Fruit fly (Drosophila melanogaster) whole organism, wandering third instar larva: Measurements from ENCODE around the gene CG42263.

Experiments used
- Abd-B ChIP-seq: fragments of >200 bp; optimal IDR thresholded peaks from 2 replicates; lab custom pipeline; 2017; ENCODE audit warnings: missing biosample characterization, missing genetic modification characterization
- Dif ChIP-seq: fragments of 200-275, 200-300 bp; sonication (Bioruptor generic); optimal IDR thresholded peaks from 2 replicates; lab custom pipeline; 2018; ENCODE audit warnings: missing biosample characterization, missing genetic modification characterization; ENCODE audit not compliant: partially characterized antibody
- Hr83 ChIP-seq: fragments of 200-300 bp; sonication (Bioruptor generic); optimal IDR thresholded peaks from 2 replicates; lab custom pipeline; 2016; ENCODE audit warnings: missing biosample characterization, mild to moderate bottlenecking, missing genetic modification characterization, moderate library complexity; ENCODE audit not compliant: poor library complexity, severe bottlenecking
- Jra ChIP-seq: sonication (Bioruptor generic); optimal IDR thresholded peaks from 2 replicates; lab custom pipeline; 2016; ENCODE audit warnings: missing biosample characterization, missing genetic modification characterization
- Mio ChIP-seq: sonication (Bioruptor generic); optimal IDR thresholded peaks from 2 replicates; lab custom pipeline; 2016; ENCODE audit warnings: missing biosample characterization, missing genetic modification characterization
- N ChIP-seq: fragments of >200 bp; optimal IDR thresholded peaks from 2 replicates; lab custom pipeline; 2018; ENCODE audit warnings: missing biosample characterization, missing external identifiers, missing genetic modification characterization
- Rel ChIP-seq, 2 experiments: fragments of 200-800 bp; sonication (Bioruptor generic) in 1 of 2; optimal IDR thresholded peaks; 2 replicates in 1 of 2; 3 replicates in 1 of 2; lab custom pipeline; 2016 to 2019; ENCODE audit warnings: mild to moderate bottlenecking in 2 of 2, missing biosample characterization in 2 of 2, missing genetic modification characterization in 2 of 2, moderate library complexity in 1 of 2
- fru ChIP-seq: fragments of 200-800 bp; sonication (Bioruptor generic); optimal IDR thresholded peaks from 3 replicates; lab custom pipeline; 2016; ENCODE audit warnings: missing biosample characterization, mild to moderate bottlenecking, missing genetic modification characterization
- lola ChIP-seq: fragments of >200 bp; optimal IDR thresholded peaks from 2 replicates; lab custom pipeline; 2017; ENCODE audit warnings: missing biosample characterization, missing genetic modification characterization
- pan ChIP-seq: fragments of >200 bp; optimal IDR thresholded peaks from 2 replicates; lab custom pipeline; 2017
- psq ChIP-seq: fragments of 200-800 bp; sonication (Bioruptor generic); optimal IDR thresholded peaks from 3 replicates; lab custom pipeline; 2017; ENCODE audit warnings: missing biosample characterization, mild to moderate bottlenecking, missing genetic modification characterization, moderate library complexity
- sv ChIP-seq: fragments of 200-800 bp; sonication (Bioruptor generic); optimal IDR thresholded peaks from 3 replicates; lab custom pipeline; 2016; ENCODE audit warnings: missing biosample characterization, missing genetic modification characterization

DNA sequence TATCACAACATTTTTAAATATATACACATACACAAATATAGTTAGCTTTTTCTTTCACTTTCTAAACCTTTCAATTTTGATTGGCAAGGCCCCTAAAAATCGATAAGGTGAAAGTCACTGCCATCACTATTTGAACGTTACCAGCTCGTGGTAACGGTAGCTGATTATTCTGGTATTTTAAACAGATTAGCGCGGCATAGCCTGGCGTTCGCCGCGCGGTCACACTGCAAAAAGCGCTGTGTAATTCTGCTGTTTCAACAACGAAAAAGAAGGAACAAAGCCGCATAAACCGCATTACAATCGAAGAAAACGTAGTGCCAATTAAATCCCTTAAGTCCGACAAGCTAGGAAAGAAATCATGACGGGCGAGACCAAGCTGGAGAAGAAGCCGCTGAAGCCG lies 40.8 kb downstream of the CG42263 start, which contains the start of gene Rpn1:
- TF ChIP-seq pan (no peak), Dif (GFP tag; lab: Kevin White, UChicago) (no peak), lola (no peak), fru (GFP tag; lab: Kevin White, UChicago) (no peak), Jra (GFP tag; lab: Kevin White, UChicago) (no peak), Abd-B (GFP tag; lab: Kevin White, UChicago) (no peak), psq (GFP tag; lab: Kevin White, UChicago) (no peak), sv (no peak), Rel (GFP tag; optimal IDR thresholded peaks at IDR 0.05; lab: Kevin White, UChicago) (no peak), Rel (tag; optimal IDR thresholded peaks at IDR 0.05; lab: Kevin White, UChicago) (peak; percentile 29), Hr83 (GFP tag; lab: Kevin White, UChicago) (peak; percentile 23), N (no peak), Mio (GFP tag; lab: Kevin White, UChicago) (no peak)
